Worm (Caenorhabditis elegans) whole organism, early embryonic: Measurements from ENCODE around the gene srd-26.

ENCODE experiments used
- B0310.2 ChIP-seq: sonication (generic microtip); optimal IDR thresholded peaks from 2 replicates; lab custom pipeline; 2016; ENCODE audit warnings: mild to moderate bottlenecking, missing genetic modification characterization, missing compliant biosample characterization
- F13C5.2 ChIP-seq: sonication (generic microtip); optimal IDR thresholded peaks from 2 replicates; lab custom pipeline; 2017; ENCODE audit warnings: mild to moderate bottlenecking, missing genetic modification characterization, inconsistent platforms, missing compliant biosample characterization
- ama-1 ChIP-seq: fragments of 150-350 bp; optimal IDR thresholded peaks from 2 replicates; lab custom pipeline; 2014
- ceh-13 ChIP-seq: fragments of 200-800 bp; sonication (Bioruptor generic); optimal IDR thresholded peaks from 2 replicates; lab custom pipeline; 2018; ENCODE audit warnings: mild to moderate bottlenecking, missing genetic modification characterization, missing compliant biosample characterization
- flt-1 ChIP-seq: fragments of 200-800 bp; sonication (Bioruptor generic); IDR thresholded peaks from 2 replicates; pipeline ENCODE4 v1.3.6; 2022; ENCODE audit warnings: missing genetic modification characterization, missing compliant biosample characterization
- hmbx-1 ChIP-seq: sonication (generic microtip); optimal IDR thresholded peaks from 2 replicates; lab custom pipeline; 2016; ENCODE audit warnings: mild to moderate bottlenecking, missing genetic modification characterization, missing compliant biosample characterization
- hmg-4 ChIP-seq: fragments of 200-800 bp; sonication (Bioruptor generic); optimal IDR thresholded peaks from 2 replicates; lab custom pipeline; 2018; ENCODE audit warnings: mild to moderate bottlenecking, missing genetic modification characterization, missing compliant biosample characterization
- pes-1 ChIP-seq: fragments of 200-800 bp; sonication (Bioruptor generic); IDR thresholded peaks from 2 replicates; pipeline ENCODE4 v1.3.6; 2022; ENCODE audit warnings: missing genetic modification reagents, missing genetic modification characterization, missing compliant biosample characterization
- tbx-37 ChIP-seq: fragments of 200-800 bp; sonication (Bioruptor generic); conservative IDR thresholded peaks from 2 replicates; pipeline ENCODE4 v1.3.6; 2022; ENCODE audit warnings: missing genetic modification reagents, missing genetic modification characterization, missing compliant biosample characterization

- TF ChIP-seq F13C5.2: no peak
- no peak for TF ChIP-seq ceh-13 (GFP tag; lab: Kevin White, UChicago)
- no peak for TF ChIP-seq B0310.2 (tag; lab: Kevin White, UChicago)
- no peak for TF ChIP-seq tbx-37
- no peak for TF ChIP-seq pes-1
- no peak for TF ChIP-seq ama-1
- no peak for TF ChIP-seq flt-1
- no peak for TF ChIP-seq hmbx-1 (tag; lab: Kevin White, UChicago)
- no peak for TF ChIP-seq hmg-4 (GFP tag; lab: Kevin White, UChicago)
Observed at ce11 chrV:14176572-14176971, 13.8 kb upstream of the srd-26 start.
